Worm (Caenorhabditis elegans) whole organism, L1 larva: ENCODE data around the gene C13A2.1.

Experiments used
- C04F5.9 ChIP-seq: sonication (generic microtip); optimal IDR thresholded peaks from 2 replicates; lab custom pipeline; 2016; ENCODE audit warnings: missing genetic modification characterization, missing compliant biosample characterization
- C16A3.4 ChIP-seq: fragments of 150-350 bp; optimal IDR thresholded peaks from 2 replicates; lab custom pipeline; 2014; ENCODE audit warnings: missing biosample characterization, missing genetic modification characterization
- F16B12.6 ChIP-seq: fragments of 150-350 bp; optimal IDR thresholded peaks from 2 replicates; lab custom pipeline; 2014; ENCODE audit warnings: missing biosample characterization, missing genetic modification characterization
- alr-1 ChIP-seq: fragments of 200-800 bp; sonication (Bioruptor generic); optimal IDR thresholded peaks from 2 replicates; lab custom pipeline; 2018; ENCODE audit warnings: borderline replicate concordance, mild to moderate bottlenecking, missing genetic modification characterization, missing compliant biosample characterization
- ceh-63 ChIP-seq: fragments of 200-800 bp; sonication (Bioruptor generic); optimal IDR thresholded peaks from 2 replicates; lab custom pipeline; 2018; ENCODE audit warnings: mild to moderate bottlenecking, missing genetic modification characterization, missing compliant biosample characterization
- ces-1 ChIP-seq: fragments of 150-350 bp; optimal IDR thresholded peaks from 2 replicates; lab custom pipeline; 2014; ENCODE audit warnings: missing biosample characterization, missing genetic modification reagents, missing genetic modification characterization
- efl-1 ChIP-seq, 4 experiments: fragments of 150-350 bp; optimal IDR thresholded peaks in 3 of 4; peaks in 1 of 4; 1 replicate in 1 of 4; 2 replicates in 3 of 4; lab custom pipeline; 2014; ENCODE audit warnings: missing biosample characterization in 2 of 4, missing genetic modification characterization in 2 of 4, missing genetic modification reagents in 2 of 4
- efl-3 ChIP-seq: fragments of 200-800 bp; sonication (Bioruptor generic); optimal IDR thresholded peaks from 2 replicates; lab custom pipeline; 2018; ENCODE audit warnings: mild to moderate bottlenecking, missing genetic modification characterization, missing compliant biosample characterization
- egl-13 ChIP-seq: sonication (generic microtip); optimal IDR thresholded peaks from 2 replicates; lab custom pipeline; 2016; ENCODE audit warnings: missing genotype, missing genetic modification reagents, missing genetic modification characterization, missing compliant biosample characterization
- fkh-10 ChIP-seq: sonication (generic microtip); optimal IDR thresholded peaks from 2 replicates; lab custom pipeline; 2017; ENCODE audit warnings: missing biosample characterization, missing genetic modification reagents, missing genetic modification characterization
- hlh-17 ChIP-seq: fragments of 200-800 bp; sonication (Bioruptor generic); optimal IDR thresholded peaks from 2 replicates; lab custom pipeline; 2018; ENCODE audit warnings: missing genetic modification characterization, mild to moderate bottlenecking, missing compliant biosample characterization, moderate library complexity, borderline replicate concordance
- hlh-4 ChIP-seq: sonication (generic microtip); optimal IDR thresholded peaks from 2 replicates; lab custom pipeline; 2016; ENCODE audit warnings: mild to moderate bottlenecking, missing genetic modification characterization, missing compliant biosample characterization
- isw-1 ChIP-seq: fragments of 200-800 bp; sonication (Bioruptor generic); IDR thresholded peaks from 2 replicates; pipeline ENCODE4 v1.3.6; 2022; ENCODE audit warnings: missing genetic modification characterization, missing compliant biosample characterization
- lin-13 ChIP-seq: fragments of 150-350 bp; optimal IDR thresholded peaks from 2 replicates; lab custom pipeline; 2014; ENCODE audit warnings: missing biosample characterization, missing genetic modification reagents, missing genetic modification characterization
- lin-15B ChIP-seq: fragments of 150-350 bp; sonication (generic microtip); optimal IDR thresholded peaks from 3 replicates; lab custom pipeline; 2014; ENCODE audit warnings: missing biosample characterization, missing genetic modification characterization
- lin-39 ChIP-seq: fragments of 150-350 bp; optimal IDR thresholded peaks from 2 replicates; lab custom pipeline; 2014; ENCODE audit warnings: missing biosample characterization, missing genetic modification reagents, missing genetic modification characterization
- lir-3 ChIP-seq: sonication (generic microtip); optimal IDR thresholded peaks from 2 replicates; lab custom pipeline; 2016; ENCODE audit warnings: mild to moderate bottlenecking, missing genetic modification characterization, moderate library complexity, missing compliant biosample characterization; ENCODE audit not compliant: poor library complexity
- lsy-2 ChIP-seq, 2 experiments: fragments of 150-350 bp; optimal IDR thresholded peaks; 2 replicates each; lab custom pipeline; 2014; ENCODE audit warnings: missing biosample characterization in 2 of 2, missing genetic modification characterization in 2 of 2
- mab-9 ChIP-seq: fragments of 200-800 bp; sonication (Bioruptor generic); IDR thresholded peaks from 2 replicates; pipeline ENCODE4 v1.3.6; 2022; ENCODE audit warnings: missing genetic modification reagents, missing genetic modification characterization, missing compliant biosample characterization
- mef-2 ChIP-seq: fragments of 150-350 bp; optimal IDR thresholded peaks from 2 replicates; lab custom pipeline; 2014; ENCODE audit warnings: missing biosample characterization, missing genetic modification characterization
- mep-1 ChIP-seq: fragments of 150-350 bp; optimal IDR thresholded peaks from 2 replicates; lab custom pipeline; 2014; ENCODE audit warnings: missing biosample characterization, missing genetic modification characterization
- nhr-11 ChIP-seq: fragments of 150-350 bp; optimal IDR thresholded peaks from 2 replicates; lab custom pipeline; 2014; ENCODE audit warnings: missing biosample characterization, missing genetic modification characterization
- nhr-12 ChIP-seq: sonication (generic microtip); optimal IDR thresholded peaks from 2 replicates; lab custom pipeline; 2017; ENCODE audit warnings: missing biosample characterization, missing genetic modification characterization
- nhr-20 ChIP-seq: sonication (generic microtip); optimal IDR thresholded peaks from 2 replicates; lab custom pipeline; 2016; ENCODE audit warnings: mild to moderate bottlenecking, missing genetic modification characterization, missing compliant biosample characterization
- nhr-237 ChIP-seq: fragments of 150-350 bp; optimal IDR thresholded peaks from 2 replicates; lab custom pipeline; 2014; ENCODE audit warnings: missing biosample characterization, missing genetic modification characterization
- nhr-71 ChIP-seq: sonication (generic microtip); optimal IDR thresholded peaks from 2 replicates; lab custom pipeline; 2016; ENCODE audit warnings: mild to moderate bottlenecking, missing genetic modification characterization, moderate library complexity, missing compliant biosample characterization
- nhr-77 ChIP-seq: fragments of 150-350 bp; optimal IDR thresholded peaks from 2 replicates; lab custom pipeline; 2014; ENCODE audit warnings: missing biosample characterization, missing genetic modification characterization
- nhr-90 ChIP-seq: sonication (generic microtip); optimal IDR thresholded peaks from 2 replicates; lab custom pipeline; 2016; ENCODE audit warnings: mild to moderate bottlenecking, missing genetic modification characterization, missing compliant biosample characterization; ENCODE audit not compliant: poor library complexity
- pax-3 ChIP-seq: fragments of 200-800 bp; sonication (Bioruptor generic); optimal IDR thresholded peaks from 2 replicates; lab custom pipeline; 2018; ENCODE audit warnings: mild to moderate bottlenecking, missing genetic modification characterization, moderate library complexity, missing compliant biosample characterization
- pqm-1 ChIP-seq: sonication (generic microtip); optimal IDR thresholded peaks from 3 replicates; lab custom pipeline; 2017; ENCODE audit warnings: missing biosample characterization, missing genetic modification characterization
- snpc-4 ChIP-seq: fragments of 150-350 bp; optimal IDR thresholded peaks from 2 replicates; lab custom pipeline; 2014; ENCODE audit warnings: missing biosample characterization, missing genetic modification characterization
- swsn-7 ChIP-seq: sonication (generic microtip); optimal IDR thresholded peaks from 2 replicates; lab custom pipeline; 2016; ENCODE audit warnings: missing genetic modification characterization, missing compliant biosample characterization
- unc-86 ChIP-seq: sonication (generic microtip); optimal IDR thresholded peaks from 2 replicates; lab custom pipeline; 2016; ENCODE audit warnings: missing genetic modification characterization, missing compliant biosample characterization
- ztf-11 ChIP-seq, 2 experiments: sonication (generic microtip); optimal IDR thresholded peaks; 2 replicates each; lab custom pipeline; 2016 to 2017; ENCODE audit warnings: missing genetic modification characterization in 2 of 2, missing biosample characterization in 1 of 2, missing compliant biosample characterization in 1 of 2
- ztf-4 ChIP-seq: fragments of 150-350 bp; optimal IDR thresholded peaks from 2 replicates; lab custom pipeline; 2014; ENCODE audit warnings: missing biosample characterization, missing genetic modification characterization

Gene C13A2.1

DNA sequence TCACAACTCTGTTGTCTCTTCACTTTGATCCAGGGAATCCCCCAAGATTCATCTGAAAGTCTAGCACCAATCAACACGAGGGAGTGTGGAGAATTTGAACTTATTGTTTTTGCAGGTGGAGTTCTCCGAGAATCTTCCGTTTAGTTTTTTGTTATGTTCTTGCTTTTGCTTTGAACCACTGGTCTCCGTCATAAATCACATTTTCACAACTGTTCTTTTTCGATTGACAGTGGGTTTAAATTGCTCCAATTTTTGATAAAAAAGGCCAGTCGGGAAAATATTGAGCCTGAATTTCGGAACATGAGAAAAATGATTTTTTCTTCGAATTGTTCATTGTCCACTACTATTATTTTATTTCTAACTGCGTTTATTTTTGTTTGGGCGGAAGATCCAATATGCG, 33.1 kb downstream of the C13A2.1 start, which contains the start of gene F10G2.10:
Gene F10G2.10 (plus strand): TSS at position 301 of the 400 bp plus-strand sequence.
- no peak for TF ChIP-seq lin-13 (GFP tag; lab: Kevin White, UChicago)
- TF ChIP-seq nhr-77 = no peak
- no peak for TF ChIP-seq nhr-90 (tag; lab: Kevin White, UChicago)
- TF ChIP-seq nhr-71 (tag; lab: Kevin White, UChicago) = no peak
- no peak for TF ChIP-seq hlh-4 (tag; lab: Kevin White, UChicago)

DNA sequence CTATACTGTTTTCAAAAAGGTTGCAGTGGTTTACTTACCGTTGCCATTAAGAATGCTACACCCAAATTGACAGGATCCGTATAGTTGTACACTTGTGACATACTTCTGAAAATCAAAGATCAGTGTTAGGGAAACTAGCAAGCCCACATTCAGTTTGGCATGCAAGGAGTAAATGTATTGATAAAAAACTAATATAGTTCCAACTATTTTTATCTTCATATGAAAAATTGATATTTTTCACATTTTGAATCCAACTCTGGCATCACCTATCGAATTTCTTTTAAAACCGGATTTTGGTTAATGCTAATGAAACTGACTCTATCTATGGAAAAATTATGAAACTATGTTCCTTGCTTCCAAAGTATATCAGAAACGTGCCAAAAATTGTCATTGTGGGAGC, 36.5 kb downstream of the C13A2.1 start, which contains the start of gene srx-92:
Gene srx-92 (minus strand): TSS at position 101 of the 400 bp plus-strand sequence.
- TF ChIP-seq snpc-4 (tag; lab: Kevin White, UChicago) (no peak), mab-9 (GFP tag; lab: Robert Waterston, UW) (no peak), fkh-10 (GFP tag; lab: Kevin White, UChicago) (no peak), alr-1 (no peak), hlh-4 (tag; lab: Kevin White, UChicago) (no peak), nhr-20 (tag; lab: Kevin White, UChicago) (no peak), nhr-11 (no peak), C04F5.9 (tag; lab: Kevin White, UChicago) (no peak), C16A3.4 (no peak), ces-1 (no peak)

DNA sequence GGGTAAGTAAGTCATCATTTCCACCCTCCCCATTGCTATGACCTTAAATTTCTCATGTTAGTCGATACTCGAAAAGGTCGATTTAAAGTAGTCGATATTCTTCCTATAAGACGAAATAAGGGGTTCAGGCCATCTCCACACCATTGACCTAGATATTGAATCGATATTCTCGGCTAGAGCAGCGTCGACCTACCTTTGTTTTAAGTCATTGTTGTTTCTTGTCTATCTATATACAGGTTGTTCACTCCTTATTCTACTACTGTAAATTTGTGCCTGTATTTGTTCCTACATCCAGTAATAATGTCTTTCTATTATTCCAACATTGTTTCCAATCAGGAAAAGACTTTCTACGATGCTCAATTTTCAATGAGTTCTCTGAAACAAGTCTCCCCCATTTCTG, 38.1 kb downstream of the C13A2.1 start, which contains the start of gene F10G2.4:
Gene F10G2.4 (plus strand): TSS at position 301 of the 400 bp plus-strand sequence.
- TF ChIP-seq mef-2 (tag; lab: Kevin White, UChicago) = no peak
- TF ChIP-seq isw-1 = no peak
- no peak for TF ChIP-seq efl-3 (GFP tag; lab: Kevin White, UChicago)
- no peak for TF ChIP-seq pax-3 (tag; lab: Kevin White, UChicago)
- TF ChIP-seq lin-13 (GFP tag; lab: Kevin White, UChicago) = no peak
- TF ChIP-seq unc-86 (tag; lab: Kevin White, UChicago) = no peak
- no peak for TF ChIP-seq ztf-11 (tag; optimal IDR thresholded peaks at IDR 0.05; lab: Kevin White, UChicago)
- TF ChIP-seq pqm-1 (tag; lab: Kevin White, UChicago) = no peak
- no peak for TF ChIP-seq hlh-17 (GFP tag; lab: Kevin White, UChicago)
- TF ChIP-seq egl-13 (tag; lab: Kevin White, UChicago) = no peak
- TF ChIP-seq lsy-2 (tag; optimal IDR thresholded peaks at IDR 0.05; lab: Kevin White, UChicago) = no peak
- no peak for TF ChIP-seq mep-1 (tag; lab: Kevin White, UChicago)
- TF ChIP-seq nhr-237 = no peak
- TF ChIP-seq lir-3 (tag; lab: Kevin White, UChicago) = no peak
- TF ChIP-seq lin-39 (tag; lab: Kevin White, UChicago) = no peak
- no peak for TF ChIP-seq efl-1 (optimal IDR thresholded peaks at IDR 0.05; lab: Kevin White, UChicago)
- TF ChIP-seq efl-1 (GFP tag; optimal IDR thresholded peaks at IDR 0.05 in 1 of 2; lab: Kevin White, UChicago) = no peak
- TF ChIP-seq nhr-90 (tag; lab: Kevin White, UChicago) = no peak
- TF ChIP-seq nhr-12 = no peak

DNA sequence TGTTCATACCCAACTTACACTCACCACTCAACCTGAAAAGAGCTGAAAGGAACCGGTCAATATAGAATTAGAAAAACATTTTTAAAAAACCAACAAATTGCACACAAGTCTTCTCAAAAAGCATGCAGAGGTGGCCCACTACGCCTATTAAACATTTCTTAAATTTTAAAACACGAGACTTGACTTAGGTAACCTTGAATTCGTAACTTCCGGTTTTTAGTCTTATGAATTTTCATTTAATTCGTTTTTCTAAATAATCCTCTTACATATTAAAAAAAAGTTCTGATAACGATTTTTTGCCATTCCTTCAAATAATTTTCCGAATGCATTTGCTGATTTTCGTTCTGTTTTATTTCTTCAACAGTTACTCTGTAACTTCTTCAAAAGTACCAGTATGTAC, 39.3 kb downstream of the C13A2.1 start, which contains the start of gene clec-7:
Gene clec-7 (plus strand): TSS at position 301 of the 400 bp plus-strand sequence.
- TF ChIP-seq ztf-4 (tag; lab: Kevin White, UChicago) (no peak), ceh-63 (no peak), nhr-12 (no peak), lin-13 (GFP tag; lab: Kevin White, UChicago) (no peak), mef-2 (tag; lab: Kevin White, UChicago) (no peak), lin-15B (no peak), snpc-4 (tag; lab: Kevin White, UChicago) (no peak), F16B12.6 (tag; lab: Kevin White, UChicago) (no peak), fkh-10 (GFP tag; lab: Kevin White, UChicago) (no peak), swsn-7 (tag; lab: Kevin White, UChicago) (no peak)
